Worm (Caenorhabditis elegans): Measurements from ENCODE around the gene pck-3.

DNA sequence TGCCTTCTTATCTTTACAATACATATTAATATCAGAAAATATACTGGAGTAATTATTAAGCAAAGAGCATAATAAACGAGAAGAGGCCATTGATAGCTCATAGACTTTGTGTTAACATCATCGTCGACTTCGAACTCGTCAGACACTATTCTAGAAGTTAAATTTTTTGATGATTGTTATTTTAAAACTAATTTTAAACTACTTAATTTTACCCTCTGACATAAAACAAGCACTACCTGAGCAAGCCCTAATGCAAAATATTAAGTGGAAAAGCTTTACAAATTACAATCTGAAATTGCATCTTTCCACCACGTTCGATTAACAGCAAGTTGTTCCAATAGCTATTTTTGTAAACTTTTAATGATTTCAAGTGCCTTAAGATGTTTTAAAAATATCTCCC, 26.4 kb upstream of the pck-3 start, which contains the start of gene srv-17:
- TF ChIP-seq unc-130 (tag; optimal IDR thresholded peaks at IDR 0.05) (no peak), jun-1 (tag; optimal IDR thresholded peaks at IDR 0.05) (no peak), nhr-11 (tag; optimal IDR thresholded peaks at IDR 0.05) (no peak), ceh-82 (tag; optimal IDR thresholded peaks at IDR 0.05) (no peak), lsy-2 (tag; optimal IDR thresholded peaks at IDR 0.05) (no peak), aly-2 (tag; optimal IDR thresholded peaks at IDR 0.05) (no peak), lin-15B (tag; optimal IDR thresholded peaks at IDR 0.05) (no peak), lin-14 (GFP tag; optimal IDR thresholded peaks at IDR 0.05) (no peak), tbx-2 (tag; optimal IDR thresholded peaks at IDR 0.05) (no peak), pag-3 (tag; optimal IDR thresholded peaks at IDR 0.05; ENCODE audit: borderline replicate concordance, insufficient read depth) (no peak), nhr-76 (tag; optimal IDR thresholded peaks at IDR 0.05) (no peak), egl-13 (tag; optimal IDR thresholded peaks at IDR 0.05) (no peak), nhr-20 (tag; optimal IDR thresholded peaks at IDR 0.05) (no peak)
